Fruit fly (Drosophila melanogaster): ENCODE data around the gene RfC3.

The RfC3 gene

DNA sequence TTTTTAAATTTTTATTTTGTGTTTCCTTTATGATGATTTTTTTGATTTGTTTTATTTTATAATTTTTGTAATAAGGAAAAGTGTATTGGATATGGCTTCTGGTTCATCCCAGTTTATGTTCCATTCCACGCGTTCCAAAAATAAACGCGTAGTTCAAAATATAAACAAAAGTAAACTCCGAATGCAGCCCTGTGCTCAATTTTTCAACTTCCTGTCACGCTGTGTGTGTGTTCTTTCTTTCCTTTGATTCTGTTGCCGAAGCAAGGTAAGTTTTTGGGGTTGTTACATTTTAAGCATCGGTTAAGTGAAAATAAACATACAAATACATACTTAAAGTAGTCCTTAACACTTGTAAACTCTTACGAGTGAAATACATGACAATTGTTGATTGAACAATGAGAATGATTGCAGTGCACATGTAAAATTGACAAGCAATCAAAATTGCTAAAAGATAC, 10.8 kb upstream of the RfC3 start, which contains the start of the genes Ip259 and RpS27A (continued):
- TF ChIP-seq spab (GFP tag; optimal IDR thresholded peaks at IDR 0.05), result no peak
- TF ChIP-seq pdm3 (GFP tag; optimal IDR thresholded peaks at IDR 0.05), result no peak
- TF ChIP-seq CG3919 (GFP tag; optimal IDR thresholded peaks at IDR 0.05), result no peak
- TF ChIP-seq Met (GFP tag; optimal IDR thresholded peaks at IDR 0.05), result no peak
- TF ChIP-seq CG10631 (GFP tag; optimal IDR thresholded peaks at IDR 0.05), result no peak
- no peak for TF ChIP-seq CG15336 (GFP tag; IDR thresholded peaks at IDR 0.05)
- TF ChIP-seq CG11762 (GFP tag; optimal IDR thresholded peaks at IDR 0.05; ENCODE audit: insufficient read depth), result peak; percentile 27
- TF ChIP-seq net (GFP tag; optimal IDR thresholded peaks at IDR 0.05), result no peak

DNA sequence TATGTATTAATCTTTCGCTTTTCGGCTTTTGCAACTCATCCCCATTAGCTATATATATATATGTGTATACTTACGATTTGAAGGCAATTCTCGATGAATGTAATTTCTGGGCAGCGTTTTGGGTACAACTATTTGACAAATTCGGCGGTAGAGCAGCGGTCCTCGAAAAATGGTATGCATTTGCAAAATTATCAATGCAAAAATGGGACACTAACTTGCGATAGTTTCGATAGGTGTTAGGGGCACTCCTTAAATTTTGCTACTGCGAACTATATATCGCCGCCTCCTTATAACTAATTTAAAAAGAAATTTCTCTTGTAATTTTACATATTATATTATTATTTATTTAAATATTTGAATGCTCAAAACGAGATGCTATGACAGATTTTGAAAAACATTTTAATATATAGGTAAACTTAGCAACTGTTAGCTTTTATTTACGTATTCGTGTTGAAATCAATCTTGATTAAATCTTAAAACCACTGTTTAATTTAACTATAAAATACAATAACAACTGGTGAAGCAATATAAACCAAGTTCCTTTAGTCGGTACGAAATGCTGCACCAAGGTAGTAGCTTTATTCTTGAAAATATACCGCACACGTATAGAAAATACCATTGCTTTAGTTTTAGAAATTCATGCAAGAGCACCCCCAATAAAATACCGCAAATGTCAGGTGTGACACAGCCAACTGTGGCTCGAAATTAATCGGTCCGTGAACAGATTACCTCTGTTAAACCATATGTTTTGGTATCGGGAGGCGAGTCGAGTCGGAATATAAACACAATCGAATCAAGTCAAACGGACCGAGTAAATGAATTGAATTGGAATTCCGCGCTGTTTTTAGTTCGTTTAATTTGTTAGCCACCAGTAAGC, 5.5 kb upstream of the RfC3 start, which contains the start of the genes CG5355 and Klp31E:
TSS of gene CG5355 (minus strand) at position 213 of the 877 bp plus-strand sequence.
TSS of gene Klp31E (plus strand) at position 767 of the 877 bp plus-strand sequence.
- TF ChIP-seq salr (GFP tag; optimal IDR thresholded peaks at IDR 0.05) (no peak), Blimp-1 (GFP tag; optimal IDR thresholded peaks at IDR 0.05) (peak; percentile 43), fd59A (GFP tag; optimal IDR thresholded peaks at IDR 0.05) (no peak), CG1621 (tag; optimal IDR thresholded peaks at IDR 0.05) (no peak), CG8319 (GFP tag; optimal IDR thresholded peaks at IDR 0.05) (no peak), CG6163 (GFP tag; IDR thresholded peaks at IDR 0.05) (no peak), cyc (GFP tag; optimal IDR thresholded peaks at IDR 0.05) (peak; percentile 47), CG11762 (GFP tag; optimal IDR thresholded peaks at IDR 0.05; ENCODE audit: insufficient read depth) (no peak), Lpt (GFP tag; optimal IDR thresholded peaks at IDR 0.05) (no peak), pdm3 (GFP tag; optimal IDR thresholded peaks at IDR 0.05) (no peak), dac (GFP tag; optimal IDR thresholded peaks at IDR 0.05) (no peak), Eip93F (GFP tag; optimal IDR thresholded peaks at IDR 0.05) (peak; percentile 52), vri (GFP tag; optimal IDR thresholded peaks at IDR 0.05) (no peak), CG6854 (GFP tag; optimal IDR thresholded peaks at IDR 0.05) (peak; percentile 16), topi (GFP tag; optimal IDR thresholded peaks at IDR 0.05) (no peak), CG9139 (GFP tag; optimal IDR thresholded peaks at IDR 0.05) (no peak), CG4318 (GFP tag; optimal IDR thresholded peaks at IDR 0.05) (no peak), fd85E (GFP tag; optimal IDR thresholded peaks at IDR 0.05) (no peak), CG6808 (GFP tag; optimal IDR thresholded peaks at IDR 0.05) (no peak), CG3919 (GFP tag; optimal IDR thresholded peaks at IDR 0.05) (no peak), fkh (GFP tag; optimal IDR thresholded peaks at IDR 0.05) (no peak), Ets96B (tag; optimal IDR thresholded peaks at IDR 0.05) (peak; percentile 46), Sox14 (GFP tag; optimal IDR thresholded peaks at IDR 0.05) (no peak), Sox15 (GFP tag; optimal IDR thresholded peaks at IDR 0.05) (peak; percentile 65), acj6 (GFP tag; optimal IDR thresholded peaks at IDR 0.05) (peak; percentile 50), CG6792 (GFP tag; optimal IDR thresholded peaks at IDR 0.05) (peak; percentile 42), CG10669 (GFP tag; optimal IDR thresholded peaks at IDR 0.05) (no peak), achi (GFP tag; optimal IDR thresholded peaks at IDR 0.05) (no peak), Gug (GFP tag; IDR thresholded peaks at IDR 0.05) (0 out of 2 replicates have a peak, but pooled peaks have one; percentile 41), CG8632 (GFP tag; optimal IDR thresholded peaks at IDR 0.05) (no peak), CG34406 (GFP tag; optimal IDR thresholded peaks at IDR 0.05) (no peak), Hr38 (GFP tag; optimal IDR thresholded peaks at IDR 0.05) (no peak), CG16779 (tag; optimal IDR thresholded peaks at IDR 0.05) (no peak), esn (GFP tag; optimal IDR thresholded peaks at IDR 0.05) (peak; percentile 54), lz (GFP tag; optimal IDR thresholded peaks at IDR 0.05) (peak; percentile 59), Eip78C (GFP tag) (peak; percentile 87), eg (GFP tag; IDR thresholded peaks at IDR 0.05) (no peak), CG6276 (GFP tag; optimal IDR thresholded peaks at IDR 0.05) (no peak), spab (GFP tag; optimal IDR thresholded peaks at IDR 0.05) (no peak), ss (GFP tag; optimal IDR thresholded peaks at IDR 0.05) (no peak), CG10631 (GFP tag; optimal IDR thresholded peaks at IDR 0.05) (peak; percentile 78), Sox102F (GFP tag; optimal IDR thresholded peaks at IDR 0.05) (no peak), CG3032 (tag; optimal IDR thresholded peaks at IDR 0.05) (peak; percentile 79), OdsH (GFP tag; optimal IDR thresholded peaks at IDR 0.05) (peak; percentile 69)
